Fruit fly (Drosophila melanogaster) whole organism, embryonic: Measurements from ENCODE around the gene CG43915.

Source experiments
- ATbp ChIP-seq: fragments of 200-800 bp; sonication (Bioruptor generic); optimal IDR thresholded peaks from 2 replicates; lab custom pipeline; 2017; ENCODE audit warnings: missing biosample characterization, mild to moderate bottlenecking, missing genetic modification characterization, missing genetic modification reagents
- Ada2b ChIP-seq: fragments of 200-800 bp; sonication (Bioruptor generic); IDR thresholded peaks from 2 replicates; pipeline ENCODE4 v1.3.6; 2022; ENCODE audit warnings: missing biosample characterization, missing genetic modification characterization
- Atf6 ChIP-seq: fragments of 200-800 bp; sonication (Bioruptor generic); IDR thresholded peaks from 2 replicates; pipeline ENCODE4 v1.3.6; 2022; ENCODE audit warnings: missing biosample characterization, missing genetic modification characterization
- BEAF-32 ChIP-seq: fragments of 200-800 bp; sonication (Bioruptor generic); optimal IDR thresholded peaks from 3 replicates; lab custom pipeline; 2017; ENCODE audit warnings: missing biosample characterization, missing genetic modification characterization, mild to moderate bottlenecking, moderate library complexity, missing genetic modification reagents
- BtbVII ChIP-seq: fragments of 200-800 bp; sonication (Bioruptor generic); optimal IDR thresholded peaks from 3 replicates; lab custom pipeline; 2017; ENCODE audit warnings: missing biosample characterization, mild to moderate bottlenecking, missing genetic modification characterization
- Bteb2 ChIP-seq: fragments of 200-800 bp; sonication (Bioruptor generic); optimal IDR thresholded peaks from 2 replicates; lab custom pipeline; 2016; ENCODE audit warnings: missing biosample characterization, missing genetic modification characterization
- C15 ChIP-seq: fragments of 200-800 bp; sonication (Bioruptor generic); IDR thresholded peaks from 3 replicates; pipeline ENCODE4 v1.3.6; 2022; ENCODE audit warnings: missing biosample characterization, missing genetic modification characterization
- CG10274 ChIP-seq: fragments of 200-800 bp; sonication (Bioruptor generic); optimal IDR thresholded peaks from 3 replicates; lab custom pipeline; 2017; ENCODE audit warnings: missing biosample characterization, mild to moderate bottlenecking, missing genetic modification characterization
- CG10565 ChIP-seq: fragments of 200-800 bp; sonication (Bioruptor generic); optimal IDR thresholded peaks from 3 replicates; lab custom pipeline; 2016; ENCODE audit warnings: missing biosample characterization, mild to moderate bottlenecking, missing genetic modification characterization
- CG10979 ChIP-seq: fragments of 200-800 bp; sonication (Bioruptor generic); optimal IDR thresholded peaks from 2 replicates; lab custom pipeline; 2018; ENCODE audit warnings: missing biosample characterization, mild to moderate bottlenecking, missing genetic modification characterization, moderate library complexity
- CG11247 ChIP-seq: fragments of 200-800 bp; sonication (Bioruptor generic); IDR thresholded peaks from 2 replicates; pipeline ENCODE4 v1.3.6; 2022; ENCODE audit warnings: missing biosample characterization, missing genetic modification characterization
- CG12942 ChIP-seq: fragments of 200-800 bp; sonication (Bioruptor generic); optimal IDR thresholded peaks from 3 replicates; lab custom pipeline; 2016; ENCODE audit warnings: missing biosample characterization, missing genetic modification characterization
- CG14050 ChIP-seq: fragments of 200-800 bp; sonication (Bioruptor generic); IDR thresholded peaks from 3 replicates; pipeline ENCODE4 v1.3.6; 2022; ENCODE audit warnings: missing biosample characterization, missing genetic modification characterization
- CG14441 ChIP-seq: fragments of 200-800 bp; sonication (Bioruptor generic); IDR thresholded peaks from 2 replicates; pipeline ENCODE4 v1.3.6; 2022; ENCODE audit warnings: missing biosample characterization, missing genetic modification characterization
- CG15269 ChIP-seq: fragments of 200-800 bp; sonication (Bioruptor generic); optimal IDR thresholded peaks from 2 replicates; lab custom pipeline; 2018; ENCODE audit warnings: missing biosample characterization, mild to moderate bottlenecking, missing genetic modification characterization, moderate library complexity
- CG15479 ChIP-seq: fragments of 200-800 bp; sonication (Bioruptor generic); optimal IDR thresholded peaks from 3 replicates; lab custom pipeline; 2019; ENCODE audit warnings: missing biosample characterization, mild to moderate bottlenecking, missing genetic modification characterization, moderate library complexity
- CG1603 ChIP-seq: fragments of 200-800 bp; sonication (Bioruptor generic); optimal IDR thresholded peaks from 2 replicates; lab custom pipeline; 2019; ENCODE audit warnings: missing biosample characterization, mild to moderate bottlenecking, missing genetic modification characterization, moderate library complexity
- CG18476 ChIP-seq: fragments of 200-800 bp; sonication (Bioruptor generic); optimal IDR thresholded peaks from 2 replicates; lab custom pipeline; 2016; ENCODE audit warnings: missing biosample characterization, mild to moderate bottlenecking, missing genetic modification characterization
- CG2678 ChIP-seq: fragments of 200-800 bp; sonication (Bioruptor generic); optimal IDR thresholded peaks from 3 replicates; lab custom pipeline; 2019; ENCODE audit warnings: missing biosample characterization, mild to moderate bottlenecking, missing genetic modification characterization, moderate library complexity
- CG6272 ChIP-seq: fragments of 200-800 bp; sonication (Bioruptor generic); IDR thresholded peaks from 2 replicates; pipeline ENCODE4 v1.3.6; 2022; ENCODE audit warnings: missing biosample characterization, missing genetic modification characterization
- CG6689 ChIP-seq: fragments of 200-800 bp; sonication (Bioruptor generic); IDR thresholded peaks from 2 replicates; pipeline ENCODE4 v1.3.6; 2022; ENCODE audit warnings: missing biosample characterization, missing genetic modification characterization
- CG8089 ChIP-seq: fragments of 200-800 bp; sonication (Bioruptor generic); optimal IDR thresholded peaks from 3 replicates; lab custom pipeline; 2016; ENCODE audit warnings: missing biosample characterization, missing genetic modification characterization
- CG9817 ChIP-seq: fragments of 200-800 bp; sonication (Bioruptor generic); optimal IDR thresholded peaks from 2 replicates; lab custom pipeline; 2018; ENCODE audit warnings: missing biosample characterization, mild to moderate bottlenecking, missing genetic modification characterization, moderate library complexity
- Dbx ChIP-seq: fragments of 200-800 bp; sonication (Bioruptor generic); IDR thresholded peaks from 3 replicates; pipeline ENCODE4 v1.3.6; 2022; ENCODE audit warnings: missing biosample characterization, missing genetic modification characterization
- ERR ChIP-seq: fragments of 200-800 bp; sonication (Bioruptor generic); optimal IDR thresholded peaks from 2 replicates; lab custom pipeline; 2016; ENCODE audit warnings: missing biosample characterization, missing genetic modification characterization
- Hr39 ChIP-seq: fragments of >200 bp; optimal IDR thresholded peaks from 2 replicates; lab custom pipeline; 2017
- Med ChIP-seq: fragments of 200-800 bp; sonication (Bioruptor generic); peaks from one replicate; lab custom pipeline; 2016; ENCODE audit warnings: missing biosample characterization, missing genetic modification characterization, mild to moderate bottlenecking, inconsistent platforms, moderate library complexity
- Meics ChIP-seq: fragments of 200-800 bp; sonication (Bioruptor generic); optimal IDR thresholded peaks from 2 replicates; lab custom pipeline; 2017; ENCODE audit warnings: missing biosample characterization, mild to moderate bottlenecking, missing genetic modification characterization
- Neu2 ChIP-seq: fragments of 200-800 bp; sonication (Bioruptor generic); optimal IDR thresholded peaks from 3 replicates; lab custom pipeline; 2016; ENCODE audit warnings: missing biosample characterization, missing genetic modification characterization, borderline replicate concordance
- Oaz ChIP-seq: fragments of 200-800 bp; sonication (Bioruptor generic); IDR thresholded peaks from 2 replicates; pipeline ENCODE4 v1.3.6; 2022; ENCODE audit warnings: missing biosample characterization, missing genetic modification characterization
- PHDP ChIP-seq: fragments of 200-800 bp; sonication (Bioruptor generic); optimal IDR thresholded peaks from 3 replicates; lab custom pipeline; 2018; ENCODE audit warnings: missing biosample characterization, mild to moderate bottlenecking, missing genetic modification characterization, moderate library complexity
- Sox102F ChIP-seq: fragments of 200-800 bp; sonication (Bioruptor generic); optimal IDR thresholded peaks from 2 replicates; lab custom pipeline; 2018; ENCODE audit warnings: missing biosample characterization, mild to moderate bottlenecking, missing genetic modification characterization, moderate library complexity
- aop ChIP-seq: fragments of 200-800 bp; sonication (Bioruptor generic); IDR thresholded peaks from 2 replicates; pipeline ENCODE4 v1.3.6; 2022; ENCODE audit warnings: missing biosample characterization, missing genetic modification characterization
- caup ChIP-seq: fragments of 200-800 bp; sonication (Bioruptor generic); optimal IDR thresholded peaks from 3 replicates; lab custom pipeline; 2017; ENCODE audit warnings: missing biosample characterization, mild to moderate bottlenecking, missing genetic modification characterization, moderate library complexity; ENCODE audit not compliant: severe bottlenecking
- ci ChIP-seq: fragments of 200-800 bp; sonication (Bioruptor generic); IDR thresholded peaks from 3 replicates; pipeline ENCODE4 v1.3.6; 2022; ENCODE audit warnings: missing biosample characterization, missing genetic modification characterization
- croc ChIP-seq: fragments of 200-800 bp; sonication (Bioruptor generic); conservative IDR thresholded peaks from 3 replicates; pipeline ENCODE4 v1.3.6; 2022; ENCODE audit warnings: missing biosample characterization, missing genetic modification characterization
- cwo ChIP-seq: fragments of 200-800 bp; sonication (Bioruptor generic); optimal IDR thresholded peaks from 3 replicates; lab custom pipeline; 2017; ENCODE audit warnings: missing biosample characterization, missing genetic modification characterization, mild to moderate bottlenecking, moderate library complexity, missing genetic modification reagents
- dm ChIP-seq: fragments of 200-800 bp; sonication (Bioruptor generic); optimal IDR thresholded peaks from 3 replicates; lab custom pipeline; 2016; ENCODE audit warnings: missing biosample characterization, missing genetic modification characterization
- dmrt99B ChIP-seq: fragments of 200-800 bp; sonication (Bioruptor generic); optimal IDR thresholded peaks from 2 replicates; lab custom pipeline; 2018; ENCODE audit warnings: missing biosample characterization, mild to moderate bottlenecking, missing genetic modification characterization, moderate library complexity
- gce ChIP-seq: fragments of 200-800 bp; sonication (Bioruptor generic); IDR thresholded peaks from 3 replicates; pipeline ENCODE4 v1.3.6; 2022; ENCODE audit warnings: missing biosample characterization, missing genetic modification characterization
- gcm ChIP-seq: fragments of 200-800 bp; sonication (Bioruptor generic); optimal IDR thresholded peaks from 2 replicates; lab custom pipeline; 2019; ENCODE audit warnings: missing biosample characterization, mild to moderate bottlenecking, missing genetic modification characterization, moderate library complexity
- gro ChIP-seq: fragments of 200-800 bp; sonication (Bioruptor generic); optimal IDR thresholded peaks from 2 replicates; lab custom pipeline; 2016; ENCODE audit warnings: missing biosample characterization, missing genetic modification characterization
- h ChIP-seq: fragments of >200 bp; optimal IDR thresholded peaks from 2 replicates; lab custom pipeline; 2017
- hb ChIP-seq: fragments of 200-800 bp; sonication (Bioruptor generic); IDR thresholded peaks from 3 replicates; pipeline ENCODE4 v1.3.6; 2022; ENCODE audit warnings: missing biosample characterization, missing genetic modification characterization; ENCODE audit not compliant: partially characterized antibody
- hth ChIP-seq: fragments of >200 bp; optimal IDR thresholded peaks from 2 replicates; lab custom pipeline; 2017; ENCODE audit warnings: inconsistent platforms
- mam ChIP-seq: fragments of 200-800 bp; sonication (Bioruptor generic); optimal IDR thresholded peaks from 3 replicates; lab custom pipeline; 2016; ENCODE audit warnings: missing biosample characterization, missing genetic modification characterization
- mirr ChIP-seq: fragments of 200-800 bp; sonication (Bioruptor generic); optimal IDR thresholded peaks from 3 replicates; lab custom pipeline; 2018; ENCODE audit warnings: missing biosample characterization, mild to moderate bottlenecking, missing genetic modification characterization
- nerfin-1 ChIP-seq: fragments of 200-800 bp; sonication (Bioruptor generic); optimal IDR thresholded peaks from 3 replicates; lab custom pipeline; 2019; ENCODE audit warnings: missing biosample characterization, mild to moderate bottlenecking, missing genetic modification characterization, moderate library complexity
- org-1 ChIP-seq: fragments of 200-800 bp; sonication (Bioruptor generic); optimal IDR thresholded peaks from 2 replicates; lab custom pipeline; 2017; ENCODE audit warnings: missing biosample characterization, missing genetic modification characterization
- toy ChIP-seq: fragments of 200-800 bp; sonication (Bioruptor generic); IDR thresholded peaks from 2 replicates; pipeline ENCODE4 v1.3.6; 2022; ENCODE audit warnings: missing biosample characterization, missing genetic modification characterization
- tup ChIP-seq: fragments of 200-800 bp; sonication (Bioruptor generic); optimal IDR thresholded peaks from 2 replicates; lab custom pipeline; 2016; ENCODE audit warnings: missing biosample characterization, mild to moderate bottlenecking, missing genetic modification characterization, moderate library complexity
- zfh1 ChIP-seq: fragments of 200-800 bp; sonication (Bioruptor generic); IDR thresholded peaks from 3 replicates; pipeline ENCODE4 v1.3.6; 2022; ENCODE audit warnings: missing biosample characterization, missing genetic modification characterization

CG43915 gene

dm6 chr3L:3932742-3933289 lies 39.9 kb upstream of the CG43915 start:
- TF ChIP-seq CG15479 (no peak), CG10274 (GFP tag; lab: Kevin White, UChicago) (no peak), CG10565 (GFP tag; lab: Kevin White, UChicago) (no peak), Sox102F (GFP tag; lab: Kevin White, UChicago) (no peak), CG14441 (GFP tag; lab: Robert Waterston, UW) (no peak), h (lab: Kevin White, UChicago) (no peak), CG15269 (tag; lab: Kevin White, UChicago) (peak; percentile 60), BEAF-32 (GFP tag; lab: Kevin White, UChicago) (no peak), Oaz (GFP tag; lab: Robert Waterston, UW) (no peak), BtbVII (GFP tag; lab: Kevin White, UChicago) (peak; percentile 54), aop (no peak), CG2678 (peak; percentile 64), Neu2 (GFP tag; lab: Kevin White, UChicago) (no peak), Meics (GFP tag; lab: Kevin White, UChicago) (peak; percentile 45), ATbp (GFP tag; lab: Kevin White, UChicago) (peak; percentile 42), mirr (GFP tag; lab: Kevin White, UChicago) (peak; percentile 27), gcm (no peak), Ada2b (GFP tag; lab: Robert Waterston, UW) (no peak), CG14050 (GFP tag; lab: Robert Waterston, UW) (no peak), Hr39 (no peak), C15 (GFP tag; lab: Robert Waterston, UW) (no peak), cwo (no peak), PHDP (tag; lab: Kevin White, UChicago) (peak; percentile 61), org-1 (GFP tag; lab: Kevin White, UChicago) (no peak), croc (GFP tag; lab: Robert Waterston, UW) (no peak), CG9817 (tag; lab: Kevin White, UChicago) (no peak), Dbx (GFP tag; lab: Robert Waterston, UW) (no peak), Bteb2 (GFP tag; lab: Kevin White, UChicago) (peak; percentile 23), nerfin-1 (tag; lab: Kevin White, UChicago) (no peak), CG18476 (GFP tag; lab: Kevin White, UChicago) (peak; percentile 47), zfh1 (GFP tag; lab: Robert Waterston, UW) (no peak), Med (GFP tag; lab: Kevin White, UChicago) (peak; percentile 84), tup (no peak), CG8089 (GFP tag; lab: Kevin White, UChicago) (no peak), CG12942 (GFP tag; lab: Kevin White, UChicago) (no peak), CG1603 (tag; lab: Kevin White, UChicago) (no peak), mam (GFP tag; lab: Kevin White, UChicago) (no peak), CG10979 (tag; lab: Kevin White, UChicago) (no peak), ERR (GFP tag; lab: Kevin White, UChicago) (no peak), CG11247 (GFP tag; lab: Robert Waterston, UW) (no peak), CG6689 (no peak), Atf6 (GFP tag; lab: Robert Waterston, UW) (0 out of 2 replicates have a peak, but pooled peaks have one; percentile 26), hb (GFP tag; lab: Robert Waterston, UW) (no peak), hth (lab: Kevin White, UChicago) (no peak), CG6272 (GFP tag; lab: Robert Waterston, UW) (no peak), dmrt99B (tag; lab: Kevin White, UChicago) (no peak), gro (no peak), toy (no peak), caup (GFP tag; lab: Kevin White, UChicago) (peak; percentile 77), gce (GFP tag; lab: Robert Waterston, UW) (no peak), ci (GFP tag; lab: Robert Waterston, UW) (no peak), dm (GFP tag; lab: Kevin White, UChicago) (no peak)
